Fruit fly (Drosophila melanogaster) whole organism, wandering third instar larva: ENCODE measurements around the gene CG17111.

Experiments used
- CG32264 ChIP-seq: fragments of 200-800 bp; sonication (Bioruptor generic); optimal IDR thresholded peaks from 2 replicates; lab custom pipeline; 2016; ENCODE audit warnings: missing biosample characterization, missing genetic modification characterization
- CG9705 ChIP-seq: fragments of 200-800 bp; sonication (Bioruptor generic); optimal IDR thresholded peaks from 2 replicates; lab custom pipeline; 2018; ENCODE audit warnings: missing biosample characterization, mild to moderate bottlenecking, missing genetic modification characterization
- CrebA ChIP-seq: fragments of 200-800 bp; sonication (Bioruptor generic); optimal IDR thresholded peaks from 2 replicates; lab custom pipeline; 2016; ENCODE audit warnings: missing biosample characterization, mild to moderate bottlenecking, missing genetic modification characterization, borderline replicate concordance
- Dif ChIP-seq: fragments of 200-275, 200-300 bp; sonication (Bioruptor generic); optimal IDR thresholded peaks from 2 replicates; lab custom pipeline; 2018; ENCODE audit warnings: missing biosample characterization, missing genetic modification characterization; ENCODE audit not compliant: partially characterized antibody
- GATAd ChIP-seq: sonication (Bioruptor generic); optimal IDR thresholded peaks from 2 replicates; lab custom pipeline; 2016; ENCODE audit warnings: missing biosample characterization, missing genetic modification characterization
- HLH106 ChIP-seq: fragments of 200-800 bp; optimal IDR thresholded peaks from 3 replicates; lab custom pipeline; 2019; ENCODE audit warnings: missing biosample characterization, mild to moderate bottlenecking, missing genetic modification characterization, moderate library complexity
- Hnf4 ChIP-seq: fragments of 200-800 bp; sonication (Bioruptor generic); optimal IDR thresholded peaks from 2 replicates; lab custom pipeline; 2016; ENCODE audit warnings: missing biosample characterization, mild to moderate bottlenecking, missing genetic modification characterization
- Hr78 ChIP-seq: fragments of >200 bp; optimal IDR thresholded peaks from 2 replicates; lab custom pipeline; 2017; ENCODE audit warnings: missing biosample characterization, missing genetic modification characterization
- Hr83 ChIP-seq: fragments of 200-300 bp; sonication (Bioruptor generic); optimal IDR thresholded peaks from 2 replicates; lab custom pipeline; 2016; ENCODE audit warnings: missing biosample characterization, mild to moderate bottlenecking, missing genetic modification characterization, moderate library complexity; ENCODE audit not compliant: poor library complexity, severe bottlenecking
- Jra ChIP-seq: sonication (Bioruptor generic); optimal IDR thresholded peaks from 2 replicates; lab custom pipeline; 2016; ENCODE audit warnings: missing biosample characterization, missing genetic modification characterization
- Mio ChIP-seq: sonication (Bioruptor generic); optimal IDR thresholded peaks from 2 replicates; lab custom pipeline; 2016; ENCODE audit warnings: missing biosample characterization, missing genetic modification characterization
- N ChIP-seq: fragments of >200 bp; optimal IDR thresholded peaks from 2 replicates; lab custom pipeline; 2018; ENCODE audit warnings: missing biosample characterization, missing external identifiers, missing genetic modification characterization
- OdsH ChIP-seq: fragments of 200-800 bp; sonication (Bioruptor generic); optimal IDR thresholded peaks from 2 replicates; lab custom pipeline; 2016; ENCODE audit warnings: missing biosample characterization, mild to moderate bottlenecking, missing genetic modification characterization
- Rel ChIP-seq, 2 experiments: fragments of 200-800 bp; sonication (Bioruptor generic) in 1 of 2; optimal IDR thresholded peaks; 2 replicates in 1 of 2; 3 replicates in 1 of 2; lab custom pipeline; 2016 to 2019; ENCODE audit warnings: mild to moderate bottlenecking in 2 of 2, missing biosample characterization in 2 of 2, missing genetic modification characterization in 2 of 2, moderate library complexity in 1 of 2
- Vsx2 ChIP-seq: fragments of 200-300, 225-300 bp; sonication (Bioruptor generic); optimal IDR thresholded peaks from 2 replicates; lab custom pipeline; 2018; ENCODE audit warnings: missing biosample characterization, missing genetic modification characterization; ENCODE audit not compliant: partially characterized antibody
- dl ChIP-seq, 2 experiments: fragments of 175-275, 200-275 bp in 1 of 2; fragments of 200-275 bp in 1 of 2; sonication (Bioruptor generic); optimal IDR thresholded peaks; lab custom pipeline; 2018; ENCODE audit warnings: mild to moderate bottlenecking in 2 of 2, missing biosample characterization in 2 of 2, missing genetic modification characterization in 2 of 2, moderate library complexity in 2 of 2; ENCODE audit not compliant: partially characterized antibody in 2 of 2, insufficient read depth in 1 of 2
- ey ChIP-seq: fragments of 200-800 bp; sonication (Bioruptor generic); optimal IDR thresholded peaks from 2 replicates; lab custom pipeline; 2016; ENCODE audit warnings: missing biosample characterization, missing genetic modification characterization
- foxo ChIP-seq, 2 experiments: fragments of 200-800 bp; sonication (Bioruptor generic); optimal IDR thresholded peaks; 2 replicates in 1 of 2; 3 replicates in 1 of 2; lab custom pipeline; 2016 to 2017; ENCODE audit warnings: missing biosample characterization in 2 of 2, missing genetic modification characterization in 2 of 2
- h ChIP-seq: fragments of 200-800 bp; sonication (Bioruptor generic); optimal IDR thresholded peaks from 3 replicates; lab custom pipeline; 2016; ENCODE audit warnings: missing biosample characterization, mild to moderate bottlenecking, missing genetic modification characterization
- jim ChIP-seq: fragments of 175-275, 200-325 bp; sonication (Bioruptor generic); optimal IDR thresholded peaks from 2 replicates; lab custom pipeline; 2016; ENCODE audit warnings: missing biosample characterization, mild to moderate bottlenecking, missing genetic modification characterization
- lola ChIP-seq: fragments of >200 bp; optimal IDR thresholded peaks from 2 replicates; lab custom pipeline; 2017; ENCODE audit warnings: missing biosample characterization, missing genetic modification characterization
- psq ChIP-seq: fragments of 200-800 bp; sonication (Bioruptor generic); optimal IDR thresholded peaks from 3 replicates; lab custom pipeline; 2017; ENCODE audit warnings: missing biosample characterization, mild to moderate bottlenecking, missing genetic modification characterization, moderate library complexity
- rgr ChIP-seq: fragments of 200-800 bp; sonication (Bioruptor generic); optimal IDR thresholded peaks from 3 replicates; lab custom pipeline; 2016; ENCODE audit warnings: missing biosample characterization, mild to moderate bottlenecking, missing genetic modification characterization
- sage ChIP-seq: fragments of 200-800 bp; sonication (Bioruptor generic); optimal IDR thresholded peaks from 2 replicates; lab custom pipeline; 2016; ENCODE audit warnings: missing biosample characterization, mild to moderate bottlenecking, missing genetic modification characterization
- sv ChIP-seq: fragments of 200-800 bp; sonication (Bioruptor generic); optimal IDR thresholded peaks from 3 replicates; lab custom pipeline; 2016; ENCODE audit warnings: missing biosample characterization, missing genetic modification characterization
- tai ChIP-seq: sonication (Bioruptor generic); optimal IDR thresholded peaks from 2 replicates; lab custom pipeline; 2016; ENCODE audit warnings: missing biosample characterization, missing genetic modification characterization

CG17111 gene

DNA sequence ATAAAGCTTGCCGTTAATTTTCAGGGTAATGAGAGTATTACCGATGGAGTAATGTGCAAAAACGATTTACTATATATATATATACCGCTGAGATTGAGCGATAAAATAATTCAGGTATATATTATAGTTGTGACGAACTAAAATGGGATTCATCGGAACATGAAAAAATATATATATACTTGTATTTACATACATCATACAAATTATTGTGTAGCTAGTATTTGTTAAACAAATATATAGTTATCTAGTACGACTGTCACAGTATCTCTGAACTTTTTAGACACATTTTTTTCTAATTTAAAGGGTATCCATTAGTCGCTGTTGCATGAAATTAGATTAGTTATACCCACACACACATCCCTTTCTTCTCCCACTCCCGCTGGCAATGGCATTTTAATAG lies 30.7 kb downstream of the CG17111 start:
- TF ChIP-seq Mio (no peak), CrebA (GFP tag; lab: Kevin White, UChicago) (no peak), GATAd (GFP tag; lab: Kevin White, UChicago) (no peak), sage (GFP tag; lab: Kevin White, UChicago) (no peak), Hnf4 (GFP tag; lab: Kevin White, UChicago) (no peak), sv (GFP tag; lab: Kevin White, UChicago) (no peak), Vsx2 (GFP tag; lab: Kevin White, UChicago) (no peak), CG9705 (GFP tag; lab: Kevin White, UChicago) (no peak), h (GFP tag; lab: Kevin White, UChicago) (no peak), CG32264 (GFP tag; lab: Kevin White, UChicago) (no peak), foxo (GFP tag; optimal IDR thresholded peaks at IDR 0.05; lab: Kevin White, UChicago) (no peak), Jra (GFP tag; lab: Kevin White, UChicago) (no peak), Rel (GFP tag; optimal IDR thresholded peaks at IDR 0.05; lab: Kevin White, UChicago) (no peak), Rel (tag; optimal IDR thresholded peaks at IDR 0.05; lab: Kevin White, UChicago) (no peak)

DNA sequence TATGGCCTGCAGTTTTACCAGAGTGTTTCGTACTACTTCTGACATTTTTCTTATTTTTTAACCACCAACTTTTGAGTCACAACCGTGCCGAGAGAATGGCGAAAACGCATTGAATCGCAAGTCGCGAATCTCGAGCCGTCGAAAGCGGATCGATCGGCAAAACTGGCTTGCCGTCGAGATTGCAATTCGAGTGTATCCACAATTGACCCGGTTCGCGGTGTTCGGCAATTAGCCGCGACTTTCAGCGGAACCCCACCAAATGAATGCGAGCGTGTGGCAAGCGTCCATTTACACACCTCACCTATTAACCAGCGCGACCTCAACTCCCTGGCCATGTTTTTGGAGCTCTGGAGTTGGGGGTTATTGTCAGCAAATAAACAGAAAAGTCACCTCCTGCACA lies 31.6 kb downstream of the CG17111 start, which contains the start of gene CG13833:
TSS of gene CG13833 (minus strand) at position 101 of the 400 bp plus-strand sequence.
- TF ChIP-seq HLH106 (tag; lab: Kevin White, UChicago) (no peak), CG9705 (GFP tag; lab: Kevin White, UChicago) (no peak), lola (GFP tag; lab: Kevin White, UChicago) (no peak), Hr83 (no peak), OdsH (GFP tag; lab: Kevin White, UChicago) (no peak), Jra (GFP tag; lab: Kevin White, UChicago) (no peak), sv (GFP tag; lab: Kevin White, UChicago) (no peak)

DNA sequence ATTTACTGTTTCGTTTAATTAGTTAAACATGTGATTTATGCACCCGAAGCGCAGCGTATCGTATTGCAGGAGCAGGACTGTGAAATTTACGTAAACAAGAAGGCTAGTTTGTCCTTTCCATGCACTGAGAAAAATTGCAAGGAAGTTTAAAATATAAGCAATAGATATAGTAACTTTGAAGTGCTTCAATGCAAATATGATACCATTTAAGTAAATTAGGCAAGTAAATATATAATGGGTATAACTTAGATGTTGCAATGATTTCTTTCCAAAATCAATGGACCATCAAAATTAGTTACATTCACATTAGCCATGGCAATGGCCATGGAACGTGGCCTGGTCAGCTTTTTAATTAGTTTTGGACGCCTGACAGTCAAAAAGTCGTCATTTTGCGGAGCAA lies 36.2 kb downstream of the CG17111 start:
- TF ChIP-seq psq (GFP tag; lab: Kevin White, UChicago): no peak

DNA sequence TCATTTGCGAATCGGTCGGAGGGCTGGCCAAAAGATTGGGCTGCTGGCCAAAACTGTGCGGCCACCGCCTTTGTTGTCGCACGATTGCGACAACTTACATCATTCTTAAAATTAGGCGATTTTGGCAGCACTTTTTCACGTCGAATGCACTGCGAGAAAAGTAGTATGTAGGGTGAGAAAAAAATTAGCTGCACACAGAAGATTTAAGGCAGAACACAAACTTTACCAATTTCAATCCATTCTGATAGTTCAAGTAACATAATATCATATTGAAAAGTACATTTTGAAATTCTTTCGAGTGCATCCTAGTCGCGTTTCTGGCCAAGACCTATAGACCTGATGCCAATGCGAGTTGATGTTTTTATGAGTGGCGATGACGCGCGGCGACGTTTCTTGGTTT lies 38.6 kb downstream of the CG17111 start:
- TF ChIP-seq sage (GFP tag; lab: Kevin White, UChicago): no peak
- TF ChIP-seq sv (GFP tag; lab: Kevin White, UChicago): peak; percentile 25
- TF ChIP-seq foxo (GFP tag; optimal IDR thresholded peaks at IDR 0.05; lab: Kevin White, UChicago): no peak
- TF ChIP-seq jim (GFP tag; lab: Kevin White, UChicago): no peak

DNA sequence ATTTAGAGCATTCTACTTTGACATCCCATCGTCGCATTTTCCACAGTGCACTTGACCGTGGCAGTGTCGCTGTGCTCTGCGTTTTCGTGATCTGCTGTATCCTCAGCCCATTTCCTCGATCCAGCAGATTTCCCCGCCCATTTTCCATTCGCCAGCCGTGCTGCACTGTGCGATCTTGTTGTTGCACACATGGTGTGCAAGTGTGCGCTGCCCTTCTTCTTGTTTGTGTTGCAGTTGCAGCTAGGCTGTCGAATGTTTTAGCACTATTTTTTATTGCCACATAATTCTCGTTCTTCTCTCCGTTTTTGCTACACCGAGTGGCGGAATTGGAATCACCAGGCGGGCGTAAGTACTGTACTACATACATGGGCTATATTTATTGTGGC lies 39.6 kb downstream of the CG17111 start:
- TF ChIP-seq sage (GFP tag; lab: Kevin White, UChicago) (no peak), Dif (GFP tag; lab: Kevin White, UChicago) (no peak), Jra (GFP tag; lab: Kevin White, UChicago) (no peak), dl (GFP tag; optimal IDR thresholded peaks at IDR 0.05; lab: Kevin White, UChicago; ENCODE audit: insufficient read depth in 1 of 2, partially characterized antibody in 2 of 2) (no peak), rgr (GFP tag; lab: Kevin White, UChicago) (no peak), N (GFP tag; lab: Kevin White, UChicago) (no peak), Hr83 (no peak), ey (GFP tag; lab: Kevin White, UChicago) (no peak), Hnf4 (GFP tag; lab: Kevin White, UChicago) (no peak), Hr78 (no peak), tai (no peak), Rel (GFP tag; optimal IDR thresholded peaks at IDR 0.05; lab: Kevin White, UChicago) (no peak), Rel (tag; optimal IDR thresholded peaks at IDR 0.05; lab: Kevin White, UChicago) (no peak), psq (GFP tag; lab: Kevin White, UChicago) (no peak), sv (GFP tag; lab: Kevin White, UChicago) (no peak), foxo (GFP tag; optimal IDR thresholded peaks at IDR 0.05; lab: Kevin White, UChicago) (no peak)
